Fruit fly (Drosophila melanogaster): ENCODE results near the gene brwl.
A peak's percentile ranks its signal among the peaks of the same experiment; 100 is the strongest.

brwl gene

DNA sequence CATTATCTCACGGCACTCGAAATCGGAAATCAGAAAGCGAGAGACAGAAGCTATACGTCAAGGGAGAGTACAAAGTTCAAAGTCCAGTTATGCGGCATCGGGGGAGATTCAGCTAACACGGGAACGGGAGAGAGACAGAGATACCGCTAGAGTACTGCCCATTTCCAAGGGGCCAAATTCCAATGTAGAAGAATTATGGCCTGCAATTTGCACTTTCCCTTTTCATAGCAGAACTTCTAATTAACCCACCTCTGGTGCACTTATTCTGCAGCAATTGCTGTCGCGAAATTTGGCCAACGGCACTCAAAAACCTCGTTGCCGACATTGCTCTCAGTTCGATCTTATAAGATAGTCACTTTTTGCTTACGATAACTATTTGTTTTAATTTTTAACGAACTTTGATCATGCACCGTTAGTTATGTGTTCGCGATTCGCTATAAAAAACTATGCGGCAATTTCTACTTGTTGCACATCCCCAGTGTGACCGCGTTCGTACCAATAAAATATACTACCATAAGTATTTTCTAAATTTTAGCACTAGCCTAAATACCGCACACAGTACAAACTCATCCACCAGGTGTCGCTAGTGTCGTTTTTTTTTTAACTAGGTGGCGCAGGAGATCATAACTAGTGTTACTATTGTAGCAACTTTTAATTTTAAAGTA is 7.7 kb downstream of the brwl start, which contains the start of gene Mtpalpha (continued):
- TF ChIP-seq Nf-YB (GFP tag; optimal IDR thresholded peaks at IDR 0.05) (peak; percentile 31), Tbp (GFP tag; optimal IDR thresholded peaks at IDR 0.05) (no peak), Pdp1 (GFP tag; optimal IDR thresholded peaks at IDR 0.05) (peak; percentile 32 to 77), CG4404 (GFP tag; IDR thresholded peaks at IDR 0.05) (no peak; the same call in 1 of the 2 replicates), CG12659 (GFP tag; optimal IDR thresholded peaks at IDR 0.05) (peak; percentile 61), ttk (GFP tag; IDR thresholded peaks at IDR 0.05) (no peak), nerfin-1 (tag; optimal IDR thresholded peaks at IDR 0.05) (peak; percentile 16), CG16863 (GFP tag; optimal IDR thresholded peaks at IDR 0.05) (peak; percentile 37), Ptx1 (GFP tag; IDR thresholded peaks at IDR 0.05) (peak; percentile 52), NC2β (GFP tag; optimal IDR thresholded peaks at IDR 0.05) (peak; percentile 23), az2 (GFP tag; optimal IDR thresholded peaks at IDR 0.05) (peak; percentile 50), run (tag; optimal IDR thresholded peaks at IDR 0.05) (no peak), CG14710 (tag; optimal IDR thresholded peaks at IDR 0.05) (peak; percentile 47), gfzf (GFP tag; optimal IDR thresholded peaks at IDR 0.05) (peak; percentile 93), CG34422 (GFP tag; IDR thresholded peaks at IDR 0.05) (peak; percentile 76), Mad (GFP tag; optimal IDR thresholded peaks at IDR 0.05) (no peak)

DNA sequence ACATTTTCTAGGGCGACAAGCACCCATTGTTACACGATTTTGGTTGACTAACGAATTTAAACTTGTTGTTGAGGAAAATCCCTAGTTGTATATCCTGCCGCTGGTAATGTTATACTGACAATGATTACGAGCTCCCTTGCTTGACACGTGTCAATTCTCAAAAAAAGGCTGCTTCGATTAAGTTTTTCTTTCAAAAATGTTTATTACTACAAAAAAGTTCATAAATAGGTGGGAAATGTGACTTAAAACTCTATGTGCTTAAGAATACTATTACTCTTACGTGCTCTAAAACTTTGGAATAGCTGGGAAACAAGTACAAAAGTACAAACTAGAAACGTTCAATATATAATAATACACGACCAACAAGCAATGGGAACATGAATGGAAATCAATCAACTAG is 10.8 kb downstream of the brwl start, which contains the start of gene CG31709:
TSS of gene CG31709 (minus strand) at position 101 of the 400 bp plus-strand sequence.
- TF ChIP-seq tio (GFP tag; optimal IDR thresholded peaks at IDR 0.05) = no peak

DNA sequence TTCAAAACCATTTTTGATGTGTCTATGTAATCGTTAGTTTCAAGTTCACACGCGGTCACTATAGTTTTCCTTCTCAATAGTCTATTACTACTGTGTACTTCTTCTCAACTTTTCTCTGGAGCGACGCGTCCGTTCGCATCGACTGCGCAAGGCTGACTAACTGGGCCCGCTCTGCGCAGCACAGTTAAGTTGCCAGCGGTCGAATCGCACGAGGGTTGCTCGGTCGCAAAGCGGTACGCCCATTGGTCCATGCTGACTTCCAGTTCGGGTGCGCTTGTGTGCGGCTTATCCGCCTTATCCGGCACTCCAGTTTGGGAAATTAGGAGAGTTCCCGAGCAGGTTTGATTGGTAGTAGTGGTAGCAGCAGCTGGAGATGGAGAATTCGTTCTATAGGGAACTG is 12.9 kb downstream of the brwl start, which contains the start of gene gcm:
TSS of gene gcm (minus strand) at position 164 of the 400 bp plus-strand sequence.
- TF ChIP-seq CG15269 (tag; optimal IDR thresholded peaks at IDR 0.05) = no peak
- no peak for TF ChIP-seq run (tag; optimal IDR thresholded peaks at IDR 0.05)
- TF ChIP-seq Hsf (GFP tag; optimal IDR thresholded peaks at IDR 0.05) = no peak
- TF ChIP-seq CG10543 (GFP tag; optimal IDR thresholded peaks at IDR 0.05) = no peak
- no peak for TF ChIP-seq ac (GFP tag; optimal IDR thresholded peaks at IDR 0.05)
- TF ChIP-seq YL-1 (GFP tag; optimal IDR thresholded peaks at IDR 0.05) = no peak
- 0 out of 3 replicates have a peak, but pooled peaks have one; percentile 15 for TF ChIP-seq CG6791 (GFP tag; IDR thresholded peaks at IDR 0.05; ENCODE audit: partially characterized antibody)
- no peak for TF ChIP-seq sna (GFP tag; IDR thresholded peaks at IDR 0.05; ENCODE audit: partially characterized antibody)
- peak; percentile 88 for TF ChIP-seq Deaf1 (tag; optimal IDR thresholded peaks at IDR 0.05)
- TF ChIP-seq Sox102F (GFP tag; optimal IDR thresholded peaks at IDR 0.05) = no peak
- TF ChIP-seq Mes4 (GFP tag; optimal IDR thresholded peaks at IDR 0.05) = no peak
- no peak for TF ChIP-seq CG17568 (GFP tag; optimal IDR thresholded peaks at IDR 0.05)
- peak; percentile 90 for TF ChIP-seq CG17829 (tag; optimal IDR thresholded peaks at IDR 0.05)
- TF ChIP-seq oc (tag; optimal IDR thresholded peaks at IDR 0.05) = peak; percentile 54
- peak; percentile 98 for TF ChIP-seq Nf-YC (tag; optimal IDR thresholded peaks at IDR 0.05)
- TF ChIP-seq Trl (optimal IDR thresholded peaks at IDR 0.05) = peak; percentile 5 to 25
- TF ChIP-seq Trl (GFP tag; optimal IDR thresholded peaks at IDR 0.05) = no peak
- TF ChIP-seq fu2 (GFP tag; optimal IDR thresholded peaks at IDR 0.05) = no peak
- TF ChIP-seq jing (GFP tag; optimal IDR thresholded peaks at IDR 0.05) = peak; percentile 62
- TF ChIP-seq CG18011 (GFP tag; optimal IDR thresholded peaks at IDR 0.05) = no peak
- peak; percentile 58; the same call in 1 of the 2 replicates for TF ChIP-seq Nf-YA (GFP tag; IDR thresholded peaks at IDR 0.05)
- no peak for TF ChIP-seq dm (GFP tag; optimal IDR thresholded peaks at IDR 0.05)
- no peak for TF ChIP-seq CG13894 (tag; optimal IDR thresholded peaks at IDR 0.05)
- no peak for TF ChIP-seq CG7556 (GFP tag; optimal IDR thresholded peaks at IDR 0.05)
- TF ChIP-seq CG9609 (GFP tag; optimal IDR thresholded peaks at IDR 0.05) = no peak
- TF ChIP-seq kah (GFP tag; optimal IDR thresholded peaks at IDR 0.05) = no peak
- no peak for TF ChIP-seq sug (tag; optimal IDR thresholded peaks at IDR 0.05)
- no peak for TF ChIP-seq Hmx (GFP tag; optimal IDR thresholded peaks at IDR 0.05)
- peak; percentile 83 for TF ChIP-seq gcm (GFP tag; optimal IDR thresholded peaks at IDR 0.05)
- no peak for TF ChIP-seq odd (GFP tag; optimal IDR thresholded peaks at IDR 0.05)
- no peak for TF ChIP-seq CG18599 (GFP tag; optimal IDR thresholded peaks at IDR 0.05)
